Worm (Caenorhabditis elegans) whole organism, mixed stage, embryonic: ENCODE measurements around the gene BE10.5.

Experiments used
- blmp-1 ChIP-seq: fragments of 150-350 bp; optimal IDR thresholded peaks from 2 replicates; lab custom pipeline; 2014; ENCODE audit warnings: missing biosample characterization, missing genetic modification characterization
- ceh-39 ChIP-seq: fragments of 150-350 bp; optimal IDR thresholded peaks from 2 replicates; lab custom pipeline; 2014; ENCODE audit warnings: missing biosample characterization, missing genetic modification characterization
- ceh-43 ChIP-seq: fragments of 200-800 bp; sonication (Bioruptor generic); optimal IDR thresholded peaks from 2 replicates; lab custom pipeline; 2018; ENCODE audit warnings: mild to moderate bottlenecking, missing genetic modification characterization, moderate library complexity, missing compliant biosample characterization
- ces-1 ChIP-seq: fragments of 150-350 bp; optimal IDR thresholded peaks from 2 replicates; lab custom pipeline; 2014; ENCODE audit warnings: missing biosample characterization, missing genetic modification reagents, missing genetic modification characterization
- cnd-1 ChIP-seq: fragments of 200-800 bp; sonication (Bioruptor generic); optimal IDR thresholded peaks from 2 replicates; lab custom pipeline; 2018; ENCODE audit warnings: mild to moderate bottlenecking, missing genetic modification characterization, missing compliant biosample characterization
- elt-1 ChIP-seq: sonication (generic microtip); optimal IDR thresholded peaks from 2 replicates; lab custom pipeline; 2017; ENCODE audit warnings: missing genetic modification characterization, mild to moderate bottlenecking, missing compliant biosample characterization, antibody characterized with exemption, moderate library complexity, borderline replicate concordance; ENCODE audit not compliant: insufficient read depth
- elt-3 ChIP-seq: fragments of 150-350 bp; optimal IDR thresholded peaks from 2 replicates; lab custom pipeline; 2014; ENCODE audit warnings: missing biosample characterization, missing genetic modification characterization
- ham-2 ChIP-seq: fragments of 200-800 bp; sonication (Bioruptor generic); optimal IDR thresholded peaks from 2 replicates; lab custom pipeline; 2018; ENCODE audit warnings: mild to moderate bottlenecking, missing genetic modification characterization, missing compliant biosample characterization
- hlh-1 ChIP-seq: fragments of 150-350 bp; optimal IDR thresholded peaks from 2 replicates; lab custom pipeline; 2014; ENCODE audit warnings: missing biosample characterization, missing genetic modification reagents, missing genetic modification characterization
- lin-13 ChIP-seq: fragments of 150-350 bp; optimal IDR thresholded peaks from 2 replicates; lab custom pipeline; 2014; ENCODE audit warnings: missing biosample characterization, missing genetic modification characterization
- mab-5 ChIP-seq: fragments of 150-350 bp; optimal IDR thresholded peaks from 2 replicates; lab custom pipeline; 2014; ENCODE audit warnings: missing biosample characterization, missing genetic modification characterization
- mep-1 ChIP-seq: fragments of 150-350 bp; optimal IDR thresholded peaks from 2 replicates; lab custom pipeline; 2017; ENCODE audit warnings: missing biosample characterization, missing genetic modification reagents, missing genetic modification characterization, inconsistent platforms
- nhr-12 ChIP-seq: fragments of 150-350 bp; optimal IDR thresholded peaks from 2 replicates; lab custom pipeline; 2014; ENCODE audit warnings: missing biosample characterization, missing genetic modification characterization
- nhr-2 ChIP-seq: fragments of 150-350 bp; optimal IDR thresholded peaks from 2 replicates; lab custom pipeline; 2014; ENCODE audit warnings: missing biosample characterization, missing genetic modification characterization
- nhr-237 ChIP-seq: fragments of 150-350 bp; optimal IDR thresholded peaks from 2 replicates; lab custom pipeline; 2014; ENCODE audit warnings: missing biosample characterization, missing genetic modification characterization
- nhr-28 ChIP-seq: fragments of 150-350 bp; optimal IDR thresholded peaks from 2 replicates; lab custom pipeline; 2014; ENCODE audit warnings: missing biosample characterization, missing genetic modification characterization
- nhr-76 ChIP-seq: sonication (generic microtip); optimal IDR thresholded peaks from 2 replicates; lab custom pipeline; 2017; ENCODE audit warnings: missing biosample characterization, missing genetic modification characterization
- sem-2 ChIP-seq: fragments of 200-800 bp; sonication (Bioruptor generic); optimal IDR thresholded peaks from 2 replicates; lab custom pipeline; 2018; ENCODE audit warnings: mild to moderate bottlenecking, missing genetic modification characterization, missing compliant biosample characterization
- snpc-4 ChIP-seq: fragments of 150-350 bp; optimal IDR thresholded peaks from 2 replicates; lab custom pipeline; 2014; ENCODE audit warnings: missing biosample characterization, missing genetic modification characterization
- sptf-1 ChIP-seq: sonication (generic microtip); optimal IDR thresholded peaks from 2 replicates; lab custom pipeline; 2017; ENCODE audit warnings: mild to moderate bottlenecking, missing genetic modification characterization, moderate library complexity, missing compliant biosample characterization
- tbx-8 ChIP-seq: fragments of 200-800 bp; sonication (Bioruptor generic); optimal IDR thresholded peaks from 2 replicates; lab custom pipeline; 2018; ENCODE audit warnings: mild to moderate bottlenecking, missing genetic modification characterization, moderate library complexity, missing compliant biosample characterization
- unc-120 ChIP-seq: sonication (generic microtip); optimal IDR thresholded peaks from 2 replicates; lab custom pipeline; 2017; ENCODE audit warnings: missing genetic modification characterization, missing compliant biosample characterization; ENCODE audit not compliant: poor library complexity, severe bottlenecking
- unc-39 ChIP-seq: fragments of 150-350 bp; optimal IDR thresholded peaks from 2 replicates; lab custom pipeline; 2014; ENCODE audit warnings: missing biosample characterization, missing genetic modification characterization
- ztf-11 ChIP-seq: fragments of 150-350 bp; optimal IDR thresholded peaks from 2 replicates; lab custom pipeline; 2014; ENCODE audit warnings: missing biosample characterization, missing genetic modification characterization

BE10.5 gene

ce11 chrIII:12822608-12823261 lies 16.1 kb upstream of the BE10.5 start:
- no peak for TF ChIP-seq unc-120 (tag; lab: Kevin White, UChicago)
- TF ChIP-seq hlh-1 (tag; lab: Kevin White, UChicago) = no peak
- no peak for TF ChIP-seq elt-3 (tag; lab: Kevin White, UChicago)
- no peak for TF ChIP-seq ztf-11 (tag; lab: Kevin White, UChicago)
- TF ChIP-seq tbx-8 = no peak
- TF ChIP-seq ceh-43 (GFP tag; lab: Kevin White, UChicago) = no peak
- TF ChIP-seq, all 35 proteins: peak for 0

ce11 chrIII:12821331-12821730 lies 14.7 kb upstream of the BE10.5 start:
- TF ChIP-seq cnd-1 (tag; lab: Kevin White, UChicago) (no peak), ces-1 (GFP tag; lab: Kevin White, UChicago) (peak; percentile 60)

ce11 chrIII:12819909-12820308 lies 13.3 kb upstream of the BE10.5 start, which contains the start of the genes Y37D8A.2 and Y37D8A.25:
TSS of gene Y37D8A.2 (plus strand) at chrIII:12820193.
TSS of gene Y37D8A.25 (minus strand) at chrIII:12820253.
- TF ChIP-seq sptf-1 (no peak), mep-1 (tag; lab: Kevin White, UChicago) (no peak), ham-2 (no peak), hlh-1 (tag; lab: Kevin White, UChicago) (peak; percentile 81)

ce11 chrIII:12819148-12819547 lies 12.5 kb upstream of the BE10.5 start:
- no peak for TF ChIP-seq lin-13 (tag; lab: Kevin White, UChicago)
- no peak for TF ChIP-seq mab-5 (tag; lab: Kevin White, UChicago)
- no peak for TF ChIP-seq blmp-1 (tag; lab: Kevin White, UChicago)
- no peak for TF ChIP-seq nhr-237 (tag; lab: Kevin White, UChicago)
- TF ChIP-seq unc-39 = no peak
- no peak for TF ChIP-seq nhr-2
- TF ChIP-seq ceh-39 = no peak
- no peak for TF ChIP-seq ces-1 (GFP tag; lab: Kevin White, UChicago)
- TF ChIP-seq ceh-43 (GFP tag; lab: Kevin White, UChicago) = no peak
- TF ChIP-seq nhr-12 (tag; lab: Kevin White, UChicago) = no peak
- no peak for TF ChIP-seq ham-2
- no peak for TF ChIP-seq unc-120 (tag; lab: Kevin White, UChicago)
- no peak for TF ChIP-seq sem-2
- no peak for TF ChIP-seq nhr-28 (tag; lab: Kevin White, UChicago)

ce11 chrIII:12818050-12818738 lies 11.6 kb upstream of the BE10.5 start, which contains the start of gene arx-5:
TSS of gene arx-5 (minus strand) at chrIII:12818100.
- TF ChIP-seq mab-5 (tag; lab: Kevin White, UChicago) (no peak), unc-39 (no peak), snpc-4 (tag; lab: Kevin White, UChicago) (no peak), ces-1 (GFP tag; lab: Kevin White, UChicago) (peak; percentile 88), ztf-11 (tag; lab: Kevin White, UChicago) (no peak)

ce11 chrIII:12813193-12813592 lies 6.6 kb upstream of the BE10.5 start, which contains the start of gene BE10.4:
TSS of gene BE10.4 (plus strand) at chrIII:12813493.
- TF ChIP-seq nhr-76 (tag; lab: Kevin White, UChicago) (no peak), nhr-12 (tag; lab: Kevin White, UChicago) (no peak)

- TF ChIP-seq elt-1 = no peak
- TF ChIP-seq mab-5 (tag; lab: Kevin White, UChicago) = no peak
- no peak for TF ChIP-seq unc-120 (tag; lab: Kevin White, UChicago)
These were observed 1.1 kb upstream of the BE10.5 start, which contains the start of gene BE10.3 for ce11 chrIII:12807726-12808125. TSS of gene BE10.3 (plus strand) at chrIII:12808026.
